Worm (Caenorhabditis elegans) whole organism, L1 larva: ENCODE data around the gene C25F9.16.

Experiments used
- mep-1 ChIP-seq: fragments of 150-350 bp; optimal IDR thresholded peaks from 2 replicates; lab custom pipeline; 2014; ENCODE audit warnings: missing biosample characterization, missing genetic modification characterization
- nhr-11 ChIP-seq: fragments of 150-350 bp; optimal IDR thresholded peaks from 2 replicates; lab custom pipeline; 2014; ENCODE audit warnings: missing biosample characterization, missing genetic modification characterization
- nhr-237 ChIP-seq: fragments of 150-350 bp; optimal IDR thresholded peaks from 2 replicates; lab custom pipeline; 2014; ENCODE audit warnings: missing biosample characterization, missing genetic modification characterization
- unc-62 ChIP-seq: fragments of 150-350 bp; optimal IDR thresholded peaks from 2 replicates; lab custom pipeline; 2014; ENCODE audit warnings: missing biosample characterization, missing genetic modification reagents, missing genetic modification characterization
- zip-4 ChIP-seq: fragments of 200-800 bp; sonication (Bioruptor generic); optimal IDR thresholded peaks from 2 replicates; lab custom pipeline; 2018; ENCODE audit warnings: mild to moderate bottlenecking, missing genetic modification characterization, moderate library complexity, missing compliant biosample characterization

DNA sequence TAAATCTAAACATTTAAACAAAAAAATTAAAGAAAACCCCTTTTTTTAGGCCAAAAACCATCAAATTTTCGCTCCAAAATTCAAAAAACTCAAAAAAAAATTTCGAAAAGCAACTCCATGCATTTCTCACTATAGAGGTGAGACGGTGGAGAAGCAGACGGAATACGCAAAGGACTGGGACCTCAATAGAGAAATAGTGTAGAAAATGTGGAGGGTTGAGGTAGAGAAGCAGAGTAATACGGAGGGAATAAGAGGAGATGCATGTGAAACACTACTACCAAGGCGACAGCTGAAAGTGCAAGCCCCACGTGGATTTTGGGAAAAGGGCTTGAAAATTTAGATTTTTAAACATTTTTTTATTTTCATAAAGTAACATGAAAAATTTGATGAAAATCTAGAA is 42.9 kb upstream of the C25F9.16 start:
- TF ChIP-seq zip-4 (GFP tag; lab: Kevin White, UChicago) (no peak), mep-1 (tag; lab: Kevin White, UChicago) (peak; percentile 15), unc-62 (no peak), nhr-11 (no peak), nhr-237 (tag; lab: Kevin White, UChicago) (no peak)
